Worm (Caenorhabditis elegans) whole organism, dauer: ENCODE measurements around the gene srsx-37.

Source experiments
- unc-62 ChIP-seq: sonication (generic microtip); optimal IDR thresholded peaks from 2 replicates; lab custom pipeline; 2017; ENCODE audit warnings: missing biosample characterization, missing genetic modification reagents, missing genetic modification characterization

The srsx-37 gene

ce11 chrV:15259049-15259448 lies at the start of gene srsx-37:
Gene srsx-37, minus strand, starts transcription at chrV:15259149.
- no peak for TF ChIP-seq unc-62 (GFP tag; lab: Kevin White, UChicago)

- no peak for TF ChIP-seq unc-62 (GFP tag; lab: Kevin White, UChicago)
These were observed 47.8 kb upstream of the srsx-37 start, which contains the start of gene T26H8.4 for ce11 chrV:15306745-15307144. Gene T26H8.4, minus strand, starts transcription at chrV:15306845.

ce11 chrV:15305502-15305901 lies 46.6 kb upstream of the srsx-37 start, which contains the start of gene T26H8.5:
Gene T26H8.5, minus strand, starts transcription at chrV:15305602.
- no peak for TF ChIP-seq unc-62 (GFP tag; lab: Kevin White, UChicago)

ce11 chrV:15303625-15304024 lies 44.7 kb upstream of the srsx-37 start, which contains the start of gene srx-48:
Gene srx-48, minus strand, starts transcription at chrV:15303725.
- TF ChIP-seq unc-62 (GFP tag; lab: Kevin White, UChicago), result no peak

ce11 chrV:15298597-15298996 lies 39.6 kb upstream of the srsx-37 start, which contains the start of gene cpr-3:
Gene cpr-3, minus strand, starts transcription at chrV:15298700.
- no peak for TF ChIP-seq unc-62 (GFP tag; lab: Kevin White, UChicago)

- no peak for TF ChIP-seq unc-62 (GFP tag; lab: Kevin White, UChicago)
These were observed 34.9 kb upstream of the srsx-37 start, which contains the start of gene str-96 for ce11 chrV:15293865-15294264. Gene str-96, minus strand, starts transcription at chrV:15293965.

ce11 chrV:15290995-15291394 lies 32.0 kb upstream of the srsx-37 start, which contains the start of gene cyp-34A2:
Gene cyp-34A2, minus strand, starts transcription at chrV:15291095.
- no peak for TF ChIP-seq unc-62 (GFP tag; lab: Kevin White, UChicago)

- TF ChIP-seq unc-62 (GFP tag; lab: Kevin White, UChicago), result no peak
These were observed 28.9 kb upstream of the srsx-37 start, which contains the start of gene cyp-34A1 for ce11 chrV:15287856-15288255. Gene cyp-34A1, minus strand, starts transcription at chrV:15287956.

ce11 chrV:15285984-15286383 lies 27.0 kb upstream of the srsx-37 start:
- TF ChIP-seq unc-62 (GFP tag; lab: Kevin White, UChicago), result no peak

- no peak for TF ChIP-seq unc-62 (GFP tag; lab: Kevin White, UChicago)
These were observed 22.5 kb upstream of the srsx-37 start, which contains the start of the genes srw-19 and srx-51 for ce11 chrV:15281279-15281949. Gene srw-19, minus strand, starts transcription at chrV:15281379. Gene srx-51, plus strand, starts transcription at chrV:15281899.

ce11 chrV:15276915-15277314 lies 18.0 kb upstream of the srsx-37 start, which contains the start of gene srw-17:
Gene srw-17, minus strand, starts transcription at chrV:15277015.
- TF ChIP-seq unc-62 (GFP tag; lab: Kevin White, UChicago), result no peak

ce11 chrV:15274757-15275156 lies 15.8 kb upstream of the srsx-37 start, which contains the start of gene srw-16:
Gene srw-16, minus strand, starts transcription at chrV:15274857.
- TF ChIP-seq unc-62 (GFP tag; lab: Kevin White, UChicago), result no peak

- TF ChIP-seq unc-62 (GFP tag; lab: Kevin White, UChicago), result no peak
These were observed 13.3 kb upstream of the srsx-37 start, which contains the start of gene T10H4.4 for ce11 chrV:15272263-15272662. Gene T10H4.4, minus strand, starts transcription at chrV:15272363.

- TF ChIP-seq unc-62 (GFP tag; lab: Kevin White, UChicago), result no peak
These were observed 9.4 kb upstream of the srsx-37 start, which contains the start of gene srw-22 for ce11 chrV:15268302-15268701. Gene srw-22, plus strand, starts transcription at chrV:15268602.

- no peak for TF ChIP-seq unc-62 (GFP tag; lab: Kevin White, UChicago)
These were observed 8.5 kb upstream of the srsx-37 start, which contains the start of gene T10H4.13 for ce11 chrV:15267405-15267804. Gene T10H4.13, minus strand, starts transcription at chrV:15267505.

- TF ChIP-seq unc-62 (GFP tag; lab: Kevin White, UChicago), result no peak
These were observed 6.9 kb upstream of the srsx-37 start, which contains the start of gene M01B2.13 for ce11 chrV:15265814-15266213. Gene M01B2.13, minus strand, starts transcription at chrV:15265914.
